Worm (Caenorhabditis elegans): Measurements from ENCODE around the gene klp-13.

- no peak for TF ChIP-seq ama-1 (optimal IDR thresholded peaks at IDR 0.05)
- no peak for TF ChIP-seq B0310.2 (tag; optimal IDR thresholded peaks at IDR 0.05)
- TF ChIP-seq flt-1 (GFP tag; IDR thresholded peaks at IDR 0.05), result no peak
- TF ChIP-seq ceh-36 (tag; optimal IDR thresholded peaks at IDR 0.05), result no peak
- TF ChIP-seq hmg-4 (GFP tag; optimal IDR thresholded peaks at IDR 0.05), result no peak
Observed at ce11 chrX:5987910-5988309, 3.1 kb downstream of the klp-13 start.

Data from whole organism, early embryonic.